Worm (Caenorhabditis elegans) whole organism, L4 larva: ENCODE data around the gene twf-2.

Experiments used
- F26F4.8 ChIP-seq: fragments of 200-800 bp; sonication (Bioruptor generic); conservative IDR thresholded peaks from 2 replicates; pipeline ENCODE4 v1.3.6; 2022; ENCODE audit warnings: missing genetic modification characterization, missing compliant biosample characterization
- F44E2.7 ChIP-seq: fragments of 200-800 bp; sonication (Bioruptor generic); IDR thresholded peaks from 2 replicates; pipeline ENCODE4 v2.1.2; 2022; ENCODE audit warnings: missing genetic modification characterization, missing compliant biosample characterization
- Y105C5A.15 ChIP-seq: fragments of 200-800 bp; sonication (Bioruptor generic); IDR thresholded peaks from 2 replicates; pipeline ENCODE4 v1.3.6; 2022; ENCODE audit warnings: missing genetic modification characterization, missing compliant biosample characterization
- Y5F2A.4 ChIP-seq: fragments of 200-800 bp; sonication (Bioruptor generic); optimal IDR thresholded peaks from 2 replicates; lab custom pipeline; 2018; ENCODE audit warnings: mild to moderate bottlenecking, missing genetic modification characterization, missing compliant biosample characterization
- aha-1 ChIP-seq: fragments of 150-350 bp; peaks from one replicate; lab custom pipeline; 2014; ENCODE audit warnings: missing biosample characterization, missing genetic modification characterization
- ces-1 ChIP-seq: fragments of 150-350 bp; sonication (generic microtip); optimal IDR thresholded peaks from 4 replicates; lab custom pipeline; 2014; ENCODE audit warnings: missing biosample characterization, missing genetic modification reagents, missing genetic modification characterization
- ctbp-1 ChIP-seq: fragments of 200-800 bp; sonication (Bioruptor generic); IDR thresholded peaks from 2 replicates; pipeline ENCODE4 v1.3.6; 2022; ENCODE audit warnings: missing genetic modification reagents, missing genetic modification characterization, missing compliant biosample characterization
- daf-16 ChIP-seq, 3 experiments: sonication (generic microtip); optimal IDR thresholded peaks; 2 replicates each; lab custom pipeline; 2016 to 2017; ENCODE audit warnings: missing genetic modification characterization in 3 of 3, missing genetic modification reagents in 3 of 3, mild to moderate bottlenecking in 2 of 3, missing compliant biosample characterization in 2 of 3, missing biosample characterization in 1 of 3, moderate library complexity in 1 of 3
- dmd-6 ChIP-seq: fragments of 200-800 bp; sonication (Bioruptor generic); IDR thresholded peaks from 2 replicates; pipeline ENCODE4 v1.3.6; 2022; ENCODE audit warnings: missing genetic modification reagents, missing genetic modification characterization, missing compliant biosample characterization
- dpl-1 ChIP-seq: fragments of 150-350 bp; optimal IDR thresholded peaks from 2 replicates; lab custom pipeline; 2014; ENCODE audit warnings: missing biosample characterization, missing genetic modification reagents, missing genetic modification characterization
- egl-27 ChIP-seq: sonication (generic microtip); optimal IDR thresholded peaks from 3 replicates; lab custom pipeline; 2017; ENCODE audit warnings: missing biosample characterization, missing genetic modification reagents, missing genetic modification characterization
- fkh-10 ChIP-seq: fragments of 150-350 bp; optimal IDR thresholded peaks from 2 replicates; lab custom pipeline; 2014; ENCODE audit warnings: missing biosample characterization, missing genetic modification reagents, missing genetic modification characterization
- hlh-11 ChIP-seq: fragments of 200-800 bp; sonication (Bioruptor generic); optimal IDR thresholded peaks from 2 replicates; lab custom pipeline; 2018; ENCODE audit warnings: mild to moderate bottlenecking, missing genetic modification characterization, missing compliant biosample characterization
- lin-1 ChIP-seq: fragments of 200-800 bp; sonication (Bioruptor generic); IDR thresholded peaks from 2 replicates; pipeline ENCODE4 v1.3.6; 2022; ENCODE audit warnings: missing genetic modification reagents, missing genetic modification characterization, missing compliant biosample characterization
- lir-3 ChIP-seq: sonication (generic microtip); optimal IDR thresholded peaks from 2 replicates; lab custom pipeline; 2016; ENCODE audit warnings: mild to moderate bottlenecking, missing genetic modification characterization, missing compliant biosample characterization
- lsy-2 ChIP-seq, 2 experiments: fragments of 150-350 bp in 1 of 2; sonication (generic microtip) in 1 of 2; optimal IDR thresholded peaks; 2 replicates each; lab custom pipeline; 2014 to 2017; ENCODE audit warnings: missing biosample characterization in 2 of 2, missing genetic modification characterization in 2 of 2
- madf-5 ChIP-seq, 2 experiments: fragments of 200-800 bp; sonication (Bioruptor generic); IDR thresholded peaks; 2 replicates each; pipeline ENCODE4 v1.3.6; 2022; ENCODE audit warnings: missing compliant biosample characterization in 2 of 2, missing genetic modification characterization in 2 of 2
- madf-9 ChIP-seq: fragments of 200-800 bp; sonication (Bioruptor generic); conservative IDR thresholded peaks from 2 replicates; pipeline ENCODE4 v1.3.6; 2022; ENCODE audit warnings: missing genetic modification reagents, missing genetic modification characterization, missing compliant biosample characterization
- mdl-1 ChIP-seq, 2 experiments: fragments of 150-350 bp in 1 of 2; sonication (generic microtip) in 1 of 2; optimal IDR thresholded peaks; 2 replicates each; lab custom pipeline; 2014 to 2017; ENCODE audit warnings: missing biosample characterization in 2 of 2, missing genetic modification characterization in 2 of 2
- mdt-29 ChIP-seq: fragments of 200-800 bp; sonication (Bioruptor generic); IDR thresholded peaks from 2 replicates; pipeline ENCODE4 v1.3.6; 2022; ENCODE audit warnings: missing genetic modification reagents, missing genetic modification characterization, missing compliant biosample characterization
- nhr-11 ChIP-seq: fragments of 150-350 bp; optimal IDR thresholded peaks from 2 replicates; lab custom pipeline; 2014; ENCODE audit warnings: missing biosample characterization, missing genetic modification characterization
- nhr-28 ChIP-seq: fragments of 150-350 bp; optimal IDR thresholded peaks from 2 replicates; lab custom pipeline; 2014; ENCODE audit warnings: missing biosample characterization, missing genetic modification characterization
- nhr-48 ChIP-seq: sonication (generic microtip); optimal IDR thresholded peaks from 2 replicates; lab custom pipeline; 2016; ENCODE audit warnings: mild to moderate bottlenecking, missing genetic modification characterization, missing compliant biosample characterization
- pha-4 ChIP-seq, 2 experiments: fragments of 150-350 bp in 1 of 2; fragments of 200-800 bp in 1 of 2; sonication (Bioruptor generic) in 1 of 2; IDR thresholded peaks in 1 of 2; optimal IDR thresholded peaks in 1 of 2; 2 replicates each; pipeline versions ENCODE4 v1.3.6 to Lab custom; 2014 to 2022; ENCODE audit warnings: missing genetic modification characterization in 2 of 2, missing genetic modification reagents in 2 of 2, missing biosample characterization in 1 of 2, missing compliant biosample characterization in 1 of 2
- pqm-1 ChIP-seq: sonication (generic microtip); optimal IDR thresholded peaks from 2 replicates; lab custom pipeline; 2017; ENCODE audit warnings: missing biosample characterization, missing genetic modification characterization
- rbr-2 ChIP-seq: sonication (generic microtip); optimal IDR thresholded peaks from 2 replicates; lab custom pipeline; 2016; ENCODE audit warnings: missing genotype, missing genetic modification characterization, missing compliant biosample characterization
- snpc-1.2 ChIP-seq: fragments of 200-800 bp; sonication (Bioruptor generic); IDR thresholded peaks from 2 replicates; pipeline ENCODE4 v1.3.6; 2022; ENCODE audit warnings: missing genetic modification reagents, missing genetic modification characterization, missing compliant biosample characterization
- tag-97 ChIP-seq: fragments of 200-800 bp; sonication (Bioruptor generic); IDR thresholded peaks from 2 replicates; pipeline ENCODE4 v1.3.6; 2022; ENCODE audit warnings: missing genetic modification characterization, missing compliant biosample characterization
- tra-1 ChIP-seq: fragments of 200-800 bp; sonication (Bioruptor generic); IDR thresholded peaks from 2 replicates; pipeline ENCODE4 v1.3.6; 2022; ENCODE audit warnings: missing genetic modification reagents, missing genetic modification characterization, missing compliant biosample characterization
- unc-39 ChIP-seq: sonication (generic microtip); optimal IDR thresholded peaks from 2 replicates; lab custom pipeline; 2017; ENCODE audit warnings: missing biosample characterization, missing genetic modification characterization
- unc-62 ChIP-seq, 3 experiments: fragments of 150-350 bp in 1 of 3; sonication (generic microtip); optimal IDR thresholded peaks in 2 of 3; peaks in 1 of 3; 1 replicate in 1 of 3; 2 replicates in 2 of 3; lab custom pipeline; 2014 to 2017; ENCODE audit warnings: missing biosample characterization in 3 of 3, missing genetic modification characterization in 3 of 3, missing genetic modification reagents in 3 of 3, missing genotype in 1 of 3
- vab-7 ChIP-seq: fragments of 200-800 bp; sonication (Bioruptor generic); IDR thresholded peaks from 2 replicates; pipeline ENCODE4 v1.3.6; 2022; ENCODE audit warnings: missing genetic modification reagents, missing genetic modification characterization, missing compliant biosample characterization
- ztf-7 ChIP-seq: fragments of 150-350 bp; optimal IDR thresholded peaks from 2 replicates; lab custom pipeline; 2014; ENCODE audit warnings: missing biosample characterization, missing genetic modification characterization

twf-2 gene

ce11 chrX:16484681-16485080 lies 38.7 kb downstream of the twf-2 start (continued):
- TF ChIP-seq lir-3 (no peak), unc-62 (GFP tag; optimal IDR thresholded peaks at IDR 0.05 in 1 of 2; lab: Kevin White, UChicago) (no peak), unc-62 (tag; optimal IDR thresholded peaks at IDR 0.05; lab: Kevin White, UChicago) (no peak), mdt-29 (GFP tag; lab: Robert Waterston, UW) (no peak), vab-7 (no peak), F26F4.8 (GFP tag; lab: Robert Waterston, UW) (no peak), egl-27 (tag; lab: Kevin White, UChicago) (no peak), unc-39 (tag; lab: Kevin White, UChicago) (no peak), daf-16 (GFP tag; optimal IDR thresholded peaks at IDR 0.05; lab: Kevin White, UChicago) (no peak), daf-16 (tag; optimal IDR thresholded peaks at IDR 0.05; lab: Kevin White, UChicago) (no peak), Y5F2A.4 (GFP tag; lab: Kevin White, UChicago) (no peak), aha-1 (tag; lab: Kevin White, UChicago) (peak; percentile 47), fkh-10 (GFP tag; lab: Kevin White, UChicago) (peak; percentile 85), tag-97 (GFP tag; lab: Robert Waterston, UW) (no peak), hlh-11 (tag; lab: Kevin White, UChicago) (peak; percentile 36), madf-5 (GFP tag; IDR thresholded peaks at IDR 0.05; lab: Robert Waterston, UW) (no peak), madf-9 (no peak), ctbp-1 (peak; percentile 63; the same call in 1 of the 2 replicates), nhr-11 (tag; lab: Kevin White, UChicago) (peak; percentile 0), nhr-48 (tag; lab: Kevin White, UChicago) (no peak), ztf-7 (tag; lab: Kevin White, UChicago) (no peak), tra-1 (peak; percentile 63; the same call in 1 of the 2 replicates), Y105C5A.15 (GFP tag; lab: Robert Waterston, UW) (no peak), rbr-2 (tag; lab: Kevin White, UChicago) (peak; percentile 31), nhr-28 (tag; lab: Kevin White, UChicago) (no peak), lsy-2 (tag; optimal IDR thresholded peaks at IDR 0.05; lab: Kevin White, UChicago) (peak in 1 of 2 experiments; percentile 44)

- no peak for TF ChIP-seq snpc-1.2 (GFP tag; lab: Robert Waterston, UW)
- peak; percentile 79 for TF ChIP-seq aha-1 (tag; lab: Kevin White, UChicago)
- TF ChIP-seq mdt-29 (GFP tag; lab: Robert Waterston, UW) = no peak
- no peak for TF ChIP-seq F44E2.7 (GFP tag; lab: Robert Waterston, UW)
- no peak for TF ChIP-seq nhr-28 (tag; lab: Kevin White, UChicago)
- TF ChIP-seq dmd-6 = no peak
Observed at ce11 chrX:16485322-16485721, 39.3 kb downstream of the twf-2 start.

ce11 chrX:16487068-16487658 lies 41.2 kb downstream of the twf-2 start, which contains the start of gene cah-3:
Gene cah-3 (plus strand): TSS chrX:16487481.
- TF ChIP-seq pha-4 (GFP tag; IDR thresholded peaks at IDR 0.05; lab: Robert Waterston, UW) (no peak), pha-4 (tag; optimal IDR thresholded peaks at IDR 0.05; lab: Kevin White, UChicago) (no peak), pqm-1 (tag; lab: Kevin White, UChicago) (peak; percentile 76), dpl-1 (GFP tag; lab: Kevin White, UChicago) (no peak), aha-1 (tag; lab: Kevin White, UChicago) (peak; percentile 30), ces-1 (peak; percentile 2), nhr-28 (tag; lab: Kevin White, UChicago) (peak; percentile 43), fkh-10 (GFP tag; lab: Kevin White, UChicago) (no peak), unc-62 (GFP tag; optimal IDR thresholded peaks at IDR 0.05 in 1 of 2; lab: Kevin White, UChicago) (peak in 1 of 2 experiments; percentile 45), unc-62 (tag; optimal IDR thresholded peaks at IDR 0.05; lab: Kevin White, UChicago) (no peak), ctbp-1 (0 out of 2 replicates have a peak, but pooled peaks have one; percentile 38), dmd-6 (peak; percentile 84), mdl-1 (tag; optimal IDR thresholded peaks at IDR 0.05; lab: Kevin White, UChicago) (peak in 1 of 2 experiments; percentile 26), lin-1 (GFP tag; lab: Robert Waterston, UW) (peak; percentile 48; the same call in 1 of the 2 replicates)
